Worm (Caenorhabditis elegans) whole organism, L4 larva: ENCODE data around the gene rec-8.

ENCODE experiments used
- F26F4.8 ChIP-seq: fragments of 200-800 bp; sonication (Bioruptor generic); conservative IDR thresholded peaks from 2 replicates; pipeline ENCODE4 v1.3.6; 2022; ENCODE audit warnings: missing genetic modification characterization, missing compliant biosample characterization
- F37D6.2 ChIP-seq: sonication (generic microtip); optimal IDR thresholded peaks from 2 replicates; lab custom pipeline; 2016; ENCODE audit warnings: mild to moderate bottlenecking, missing genetic modification characterization, missing compliant biosample characterization
- F49E8.2 ChIP-seq: sonication (generic microtip); optimal IDR thresholded peaks from 2 replicates; lab custom pipeline; 2016; ENCODE audit warnings: missing compliant biosample characterization, mild to moderate bottlenecking, missing genetic modification characterization, borderline replicate concordance
- T26A8.4 ChIP-seq: fragments of 200-800 bp; sonication (Bioruptor generic); IDR thresholded peaks from 2 replicates; pipeline ENCODE4 v1.3.6; 2022; ENCODE audit warnings: missing genetic modification characterization, missing compliant biosample characterization
- Y48G9A.11 ChIP-seq: fragments of 200-800 bp; sonication (Bioruptor generic); IDR thresholded peaks from 2 replicates; pipeline ENCODE4 v1.3.6; 2022; ENCODE audit warnings: missing genetic modification reagents, missing genetic modification characterization, missing compliant biosample characterization
- aha-1 ChIP-seq: fragments of 150-350 bp; peaks from one replicate; lab custom pipeline; 2014; ENCODE audit warnings: missing biosample characterization, missing genetic modification characterization
- aly-2 ChIP-seq: sonication (generic microtip); optimal IDR thresholded peaks from 2 replicates; lab custom pipeline; 2018; ENCODE audit warnings: missing biosample characterization, missing genetic modification characterization
- arid-1 ChIP-seq: fragments of 200-800 bp; sonication (Bioruptor generic); conservative IDR thresholded peaks from 2 replicates; pipeline ENCODE4 v1.3.6; 2022; ENCODE audit warnings: missing genetic modification reagents, missing genetic modification characterization, missing compliant biosample characterization
- ceh-28 ChIP-seq: fragments of 150-350 bp; optimal IDR thresholded peaks from 2 replicates; lab custom pipeline; 2014; ENCODE audit warnings: missing biosample characterization, missing genetic modification reagents, missing genetic modification characterization
- ceh-44 ChIP-seq: fragments of 200-800 bp; sonication (Bioruptor generic); IDR thresholded peaks from 2 replicates; pipeline ENCODE4 v1.3.6; 2022; ENCODE audit warnings: missing genetic modification reagents, missing genetic modification characterization, missing compliant biosample characterization
- ctbp-1 ChIP-seq: fragments of 200-800 bp; sonication (Bioruptor generic); IDR thresholded peaks from 2 replicates; pipeline ENCODE4 v1.3.6; 2022; ENCODE audit warnings: missing genetic modification reagents, missing genetic modification characterization, missing compliant biosample characterization
- daf-16 ChIP-seq, 3 experiments: sonication (generic microtip); optimal IDR thresholded peaks; 2 replicates each; lab custom pipeline; 2016 to 2017; ENCODE audit warnings: missing genetic modification characterization in 3 of 3, missing genetic modification reagents in 3 of 3, mild to moderate bottlenecking in 2 of 3, missing compliant biosample characterization in 2 of 3, missing biosample characterization in 1 of 3, moderate library complexity in 1 of 3
- daf-8 ChIP-seq: fragments of 200-800 bp; sonication (Bioruptor generic); IDR thresholded peaks from 2 replicates; pipeline ENCODE4 v1.3.6; 2022; ENCODE audit warnings: missing genetic modification characterization, missing compliant biosample characterization
- dmd-8 ChIP-seq: fragments of 200-800 bp; sonication (Bioruptor generic); IDR thresholded peaks from 2 replicates; pipeline ENCODE4 v1.3.6; 2022; ENCODE audit warnings: missing genetic modification characterization, missing compliant biosample characterization
- dmd-9 ChIP-seq: fragments of 200-800 bp; sonication (Bioruptor generic); IDR thresholded peaks from 2 replicates; pipeline ENCODE4 v1.3.6; 2022; ENCODE audit warnings: missing genetic modification reagents, missing genetic modification characterization, missing compliant biosample characterization
- fkh-10 ChIP-seq: fragments of 150-350 bp; optimal IDR thresholded peaks from 2 replicates; lab custom pipeline; 2014; ENCODE audit warnings: missing biosample characterization, missing genetic modification reagents, missing genetic modification characterization
- hif-1 ChIP-seq, 2 experiments: sonication (generic microtip); optimal IDR thresholded peaks; 2 replicates each; lab custom pipeline; 2016 to 2017; ENCODE audit warnings: missing compliant biosample characterization in 2 of 2, missing genetic modification characterization in 2 of 2, missing genetic modification reagents in 2 of 2, missing genotype in 2 of 2, mild to moderate bottlenecking in 1 of 2
- hmg-1.1 ChIP-seq: fragments of 200-800 bp; sonication (Bioruptor generic); IDR thresholded peaks from 2 replicates; pipeline ENCODE4 v1.3.6; 2022; ENCODE audit warnings: missing genetic modification reagents, missing genetic modification characterization, missing compliant biosample characterization
- jun-1 ChIP-seq: fragments of 150-350 bp; optimal IDR thresholded peaks from 2 replicates; lab custom pipeline; 2014; ENCODE audit warnings: missing biosample characterization, missing genetic modification reagents, missing genetic modification characterization
- lin-1 ChIP-seq: fragments of 200-800 bp; sonication (Bioruptor generic); IDR thresholded peaks from 2 replicates; pipeline ENCODE4 v1.3.6; 2022; ENCODE audit warnings: missing genetic modification reagents, missing genetic modification characterization, missing compliant biosample characterization
- lin-15B ChIP-seq: fragments of 150-350 bp; sonication (generic microtip); optimal IDR thresholded peaks from 3 replicates; lab custom pipeline; 2014; ENCODE audit warnings: missing biosample characterization, missing genetic modification characterization
- lin-29 ChIP-seq: fragments of 200-800 bp; sonication (Bioruptor generic); IDR thresholded peaks from 2 replicates; pipeline ENCODE4 v1.3.6; 2022; ENCODE audit warnings: missing genetic modification reagents, missing genetic modification characterization, missing compliant biosample characterization
- lin-38 ChIP-seq: fragments of 200-800 bp; sonication (Bioruptor generic); IDR thresholded peaks from 2 replicates; pipeline ENCODE4 v1.3.6; 2022; ENCODE audit warnings: missing genetic modification reagents, missing genetic modification characterization, missing compliant biosample characterization
- lsy-2 ChIP-seq, 2 experiments: fragments of 150-350 bp in 1 of 2; sonication (generic microtip) in 1 of 2; optimal IDR thresholded peaks; 2 replicates each; lab custom pipeline; 2014 to 2017; ENCODE audit warnings: missing biosample characterization in 2 of 2, missing genetic modification characterization in 2 of 2
- mes-2 ChIP-seq: sonication (generic microtip); optimal IDR thresholded peaks from 2 replicates; lab custom pipeline; 2016; ENCODE audit warnings: missing genotype, mild to moderate bottlenecking, missing genetic modification characterization, missing compliant biosample characterization; ENCODE audit not compliant: poor library complexity, severe bottlenecking
- mxl-2 ChIP-seq: fragments of 200-800 bp; sonication (Bioruptor generic); conservative IDR thresholded peaks from 2 replicates; pipeline ENCODE4 v1.3.6; 2022; ENCODE audit warnings: missing genetic modification reagents, missing genetic modification characterization, missing compliant biosample characterization
- mxl-3 ChIP-seq: fragments of 200-800 bp; sonication (Bioruptor generic); optimal IDR thresholded peaks from 2 replicates; lab custom pipeline; 2018; ENCODE audit warnings: mild to moderate bottlenecking, missing genetic modification characterization, missing compliant biosample characterization
- nhr-25 ChIP-seq: sonication (generic microtip); optimal IDR thresholded peaks from 2 replicates; lab custom pipeline; 2017; ENCODE audit warnings: missing genetic modification characterization, mild to moderate bottlenecking, missing compliant biosample characterization, antibody characterized with exemption, moderate library complexity, borderline replicate concordance; ENCODE audit not compliant: insufficient read depth
- nhr-28 ChIP-seq: fragments of 150-350 bp; optimal IDR thresholded peaks from 2 replicates; lab custom pipeline; 2014; ENCODE audit warnings: missing biosample characterization, missing genetic modification characterization
- nhr-42 ChIP-seq: fragments of 200-800 bp; sonication (Bioruptor generic); IDR thresholded peaks from 2 replicates; pipeline ENCODE4 v1.3.6; 2022; ENCODE audit warnings: missing genetic modification characterization, missing compliant biosample characterization
- nhr-48 ChIP-seq: sonication (generic microtip); optimal IDR thresholded peaks from 2 replicates; lab custom pipeline; 2016; ENCODE audit warnings: mild to moderate bottlenecking, missing genetic modification characterization, missing compliant biosample characterization
- nhr-6 ChIP-seq: fragments of 150-350 bp; optimal IDR thresholded peaks from 2 replicates; lab custom pipeline; 2014; ENCODE audit warnings: missing biosample characterization, missing genetic modification characterization
- nhr-77 ChIP-seq: fragments of 150-350 bp; optimal IDR thresholded peaks from 2 replicates; lab custom pipeline; 2014; ENCODE audit warnings: missing biosample characterization, missing genetic modification characterization
- pqm-1 ChIP-seq: sonication (generic microtip); optimal IDR thresholded peaks from 2 replicates; lab custom pipeline; 2017; ENCODE audit warnings: missing biosample characterization, missing genetic modification characterization
- rbr-2 ChIP-seq: sonication (generic microtip); optimal IDR thresholded peaks from 2 replicates; lab custom pipeline; 2016; ENCODE audit warnings: missing genotype, missing genetic modification characterization, missing compliant biosample characterization
- saeg-2 ChIP-seq: fragments of 200-800 bp; sonication (Bioruptor generic); IDR thresholded peaks from 2 replicates; pipeline ENCODE4 v1.3.6; 2022; ENCODE audit warnings: missing genetic modification reagents, missing genetic modification characterization, missing compliant biosample characterization
- snpc-4 ChIP-seq: fragments of 150-350 bp; optimal IDR thresholded peaks from 2 replicates; lab custom pipeline; 2014; ENCODE audit warnings: missing biosample characterization, missing genetic modification characterization
- spr-1 ChIP-seq: sonication (generic microtip); optimal IDR thresholded peaks from 2 replicates; lab custom pipeline; 2016; ENCODE audit warnings: mild to moderate bottlenecking, missing genetic modification characterization, missing compliant biosample characterization
- spr-3 ChIP-seq: fragments of 200-800 bp; sonication (Bioruptor generic); optimal IDR thresholded peaks from 2 replicates; lab custom pipeline; 2018; ENCODE audit warnings: mild to moderate bottlenecking, missing genetic modification characterization, missing compliant biosample characterization
- unc-62 ChIP-seq, 3 experiments: fragments of 150-350 bp in 1 of 3; sonication (generic microtip); optimal IDR thresholded peaks in 2 of 3; peaks in 1 of 3; 1 replicate in 1 of 3; 2 replicates in 2 of 3; lab custom pipeline; 2014 to 2017; ENCODE audit warnings: missing biosample characterization in 3 of 3, missing genetic modification characterization in 3 of 3, missing genetic modification reagents in 3 of 3, missing genotype in 1 of 3
- vab-7 ChIP-seq: fragments of 200-800 bp; sonication (Bioruptor generic); IDR thresholded peaks from 2 replicates; pipeline ENCODE4 v1.3.6; 2022; ENCODE audit warnings: missing genetic modification reagents, missing genetic modification characterization, missing compliant biosample characterization
- zfp-3 ChIP-seq: fragments of 200-800 bp; sonication (Bioruptor generic); conservative IDR thresholded peaks from 2 replicates; pipeline ENCODE4 v1.3.6; 2022; ENCODE audit warnings: missing genetic modification reagents, missing genetic modification characterization, missing compliant biosample characterization
- zip-11 ChIP-seq: fragments of 200-800 bp; sonication (Bioruptor generic); IDR thresholded peaks from 2 replicates; pipeline ENCODE4 v1.3.6; 2022; ENCODE audit warnings: missing genetic modification characterization, missing compliant biosample characterization

rec-8 gene

ce11 chrIV:13395255-13395654, 42.3 kb upstream of the rec-8 start (continued):
- TF ChIP-seq dmd-8, result 0 out of 2 replicates have a peak, but pooled peaks have one; percentile 50
- peak; percentile 67 for TF ChIP-seq T26A8.4 (GFP tag; lab: Robert Waterston, UW)
- TF ChIP-seq rbr-2 (tag; lab: Kevin White, UChicago), result peak; percentile 81
- no peak for TF ChIP-seq pqm-1
- TF ChIP-seq nhr-28, result peak; percentile 76
- TF ChIP-seq fkh-10, result peak; percentile 89
- TF ChIP-seq mxl-2 (GFP tag; lab: Robert Waterston, UW), result peak; percentile 100
- peak; percentile 55 for TF ChIP-seq spr-1 (tag; lab: Kevin White, UChicago)
- peak; percentile 46 for TF ChIP-seq jun-1 (tag; lab: Kevin White, UChicago)
- TF ChIP-seq F37D6.2 (tag; lab: Kevin White, UChicago), result peak; percentile 64
- peak; percentile 63 to 85 for TF ChIP-seq lsy-2 (tag; optimal IDR thresholded peaks at IDR 0.05; lab: Kevin White, UChicago)
- TF ChIP-seq nhr-77 (tag; lab: Kevin White, UChicago), result peak; percentile 70
- TF ChIP-seq arid-1 (GFP tag; lab: Robert Waterston, UW), result 0 out of 2 replicates have a peak, but pooled peaks have one; percentile 37
- TF ChIP-seq mes-2 (tag; lab: Kevin White, UChicago), result peak; percentile 66
- TF ChIP-seq lin-1 (GFP tag; lab: Robert Waterston, UW), result peak; percentile 94
- TF ChIP-seq nhr-42 (GFP tag; lab: Robert Waterston, UW), result peak; percentile 56; the same call in 1 of the 2 replicates
- TF ChIP-seq F26F4.8 (GFP tag; lab: Robert Waterston, UW), result no peak
- TF ChIP-seq lin-29 (GFP tag; lab: Robert Waterston, UW), result peak; percentile 16; the same call in 1 of the 2 replicates
- TF ChIP-seq lin-15B (tag; lab: Kevin White, UChicago), result no peak
- peak; percentile 100 for TF ChIP-seq aha-1 (tag; lab: Kevin White, UChicago)
- no peak for TF ChIP-seq dmd-9 (GFP tag; lab: Robert Waterston, UW)
- no peak for TF ChIP-seq ceh-44
- 0 out of 2 replicates have a peak, but pooled peaks have one; percentile 36 for TF ChIP-seq vab-7
- peak; percentile 96 to 100 for TF ChIP-seq hif-1 (tag; optimal IDR thresholded peaks at IDR 0.05; lab: Kevin White, UChicago)
- TF ChIP-seq nhr-6 (tag; lab: Kevin White, UChicago), result peak; percentile 82
- TF ChIP-seq hmg-1.1, result peak; percentile 90
- no peak for TF ChIP-seq zfp-3 (GFP tag; lab: Robert Waterston, UW)
- peak; percentile 95 for TF ChIP-seq nhr-48 (tag; lab: Kevin White, UChicago)
- peak; percentile 75 for TF ChIP-seq lin-38 (GFP tag; lab: Robert Waterston, UW)
- peak; percentile 6 for TF ChIP-seq spr-3 (GFP tag; lab: Kevin White, UChicago)

- TF ChIP-seq dmd-9 (GFP tag; lab: Robert Waterston, UW), result 0 out of 2 replicates have a peak, but pooled peaks have one; percentile 28
- TF ChIP-seq daf-8 (GFP tag; lab: Robert Waterston, UW), result no peak
- TF ChIP-seq aly-2 (tag; lab: Kevin White, UChicago), result no peak
- no peak for TF ChIP-seq ceh-28
- no peak for TF ChIP-seq spr-3 (GFP tag; lab: Kevin White, UChicago)
- TF ChIP-seq saeg-2 (GFP tag; lab: Robert Waterston, UW), result no peak
- no peak for TF ChIP-seq daf-16 (GFP tag; optimal IDR thresholded peaks at IDR 0.05; lab: Kevin White, UChicago)
- TF ChIP-seq daf-16 (tag; optimal IDR thresholded peaks at IDR 0.05; lab: Kevin White, UChicago), result peak; percentile 30
- no peak for TF ChIP-seq F49E8.2
- TF ChIP-seq ctbp-1, result no peak
- TF ChIP-seq unc-62 (GFP tag; optimal IDR thresholded peaks at IDR 0.05 in 1 of 2; lab: Kevin White, UChicago), result no peak
- TF ChIP-seq unc-62 (tag; optimal IDR thresholded peaks at IDR 0.05; lab: Kevin White, UChicago), result no peak
- TF ChIP-seq snpc-4 (tag; lab: Kevin White, UChicago), result no peak
- no peak for TF ChIP-seq zip-11 (GFP tag; lab: Robert Waterston, UW)
- TF ChIP-seq Y48G9A.11, result no peak
- no peak for TF ChIP-seq nhr-25 (tag; lab: Kevin White, UChicago)
- TF ChIP-seq mxl-3 (GFP tag; lab: Kevin White, UChicago), result peak; percentile 67
Measured at ce11 chrIV:13394686-13395085, 41.7 kb upstream of the rec-8 start.
